Worm (Caenorhabditis elegans): ENCODE measurements around the gene skr-9.

skr-9 gene

DNA sequence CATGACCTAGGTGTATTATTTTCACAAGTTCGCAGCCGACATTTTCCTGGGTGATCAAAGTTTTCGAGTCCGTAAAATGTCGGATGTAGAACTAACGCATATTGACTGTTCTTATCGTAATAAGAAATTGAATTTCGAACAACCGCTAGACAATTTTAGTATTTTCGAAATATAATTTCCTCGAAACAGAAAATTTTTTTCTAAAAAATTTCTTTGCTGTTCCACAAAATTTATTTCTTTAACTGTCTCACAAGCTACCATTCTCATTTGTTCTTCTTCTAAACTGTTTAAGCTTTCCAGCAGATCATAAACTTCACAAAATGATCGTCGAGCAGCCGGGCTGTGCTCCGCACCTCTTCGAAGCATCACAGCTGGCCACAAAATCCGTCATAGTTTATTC is 12.8 kb downstream of the skr-9 start, which contains the start of gene C52D10.3:
Gene C52D10.3 (plus strand): TSS at position 301 of the 400 bp plus-strand sequence.
- TF ChIP-seq cog-1 (tag; optimal IDR thresholded peaks at IDR 0.05) (no peak), tab-1 (GFP tag; IDR thresholded peaks at IDR 0.05) (no peak), ref-1 (GFP tag; conservative IDR thresholded peaks at IDR 0.05) (no peak), med-1 (GFP tag; optimal IDR thresholded peaks at IDR 0.05; ENCODE audit: insufficient read depth) (no peak), klf-2 (GFP tag; conservative IDR thresholded peaks at IDR 0.05) (no peak)

DNA sequence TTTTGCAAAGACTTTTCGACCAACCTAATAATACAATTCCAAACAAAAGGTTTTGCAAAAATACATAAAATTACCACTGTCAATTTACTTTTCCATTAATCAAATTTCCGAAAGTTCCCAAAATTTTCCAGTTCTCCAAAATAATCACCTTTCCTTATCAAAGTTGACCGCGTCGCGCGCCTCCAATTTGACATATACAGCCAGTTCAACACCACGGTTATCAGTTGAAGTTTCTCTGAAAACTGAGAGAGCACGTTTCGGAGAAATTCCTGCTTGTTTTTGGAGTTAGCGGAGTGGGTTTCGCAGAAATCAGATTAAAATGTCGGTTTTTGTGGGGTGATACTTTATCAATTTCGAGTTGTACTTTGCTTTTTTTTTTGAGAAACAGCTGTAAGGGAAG is 15.7 kb downstream of the skr-9 start:
- TF ChIP-seq tab-1 (GFP tag; IDR thresholded peaks at IDR 0.05) = no peak
- no peak for TF ChIP-seq cog-1 (tag; optimal IDR thresholded peaks at IDR 0.05)
- TF ChIP-seq ref-1 (GFP tag; conservative IDR thresholded peaks at IDR 0.05) = no peak
- TF ChIP-seq klf-2 (GFP tag; conservative IDR thresholded peaks at IDR 0.05) = no peak
- no peak for TF ChIP-seq ztf-23 (GFP tag; IDR thresholded peaks at IDR 0.05)
- TF ChIP-seq T22C8.4 (GFP tag; IDR thresholded peaks at IDR 0.05) = no peak
- no peak for TF ChIP-seq flt-1 (GFP tag; IDR thresholded peaks at IDR 0.05)
- no peak for TF ChIP-seq ztf-29 (GFP tag; IDR thresholded peaks at IDR 0.05)
- no peak for TF ChIP-seq med-1 (GFP tag; optimal IDR thresholded peaks at IDR 0.05; ENCODE audit: insufficient read depth)

DNA sequence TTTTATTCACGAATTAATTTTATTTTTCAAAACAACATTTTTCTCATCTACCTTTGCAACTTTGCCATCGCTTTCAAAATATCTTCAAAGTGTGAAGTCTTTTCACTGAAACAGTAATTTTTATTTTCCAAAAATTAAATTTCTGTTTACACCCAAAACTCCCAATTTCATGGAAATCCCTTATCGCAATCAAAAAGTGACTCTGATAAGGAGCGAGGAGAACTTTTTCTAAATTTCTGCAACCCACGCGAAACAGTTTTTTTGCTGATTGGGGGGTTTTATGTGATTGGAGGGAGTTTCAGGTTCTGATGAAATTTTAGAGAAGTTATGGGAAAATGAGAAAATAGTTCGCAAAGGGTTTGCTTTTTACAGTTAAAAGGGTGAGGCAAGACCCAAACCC is 16.2 kb downstream of the skr-9 start:
- TF ChIP-seq med-1 (GFP tag; optimal IDR thresholded peaks at IDR 0.05; ENCODE audit: insufficient read depth) (no peak), ztf-23 (GFP tag; IDR thresholded peaks at IDR 0.05) (no peak), flt-1 (GFP tag; IDR thresholded peaks at IDR 0.05) (no peak)

DNA sequence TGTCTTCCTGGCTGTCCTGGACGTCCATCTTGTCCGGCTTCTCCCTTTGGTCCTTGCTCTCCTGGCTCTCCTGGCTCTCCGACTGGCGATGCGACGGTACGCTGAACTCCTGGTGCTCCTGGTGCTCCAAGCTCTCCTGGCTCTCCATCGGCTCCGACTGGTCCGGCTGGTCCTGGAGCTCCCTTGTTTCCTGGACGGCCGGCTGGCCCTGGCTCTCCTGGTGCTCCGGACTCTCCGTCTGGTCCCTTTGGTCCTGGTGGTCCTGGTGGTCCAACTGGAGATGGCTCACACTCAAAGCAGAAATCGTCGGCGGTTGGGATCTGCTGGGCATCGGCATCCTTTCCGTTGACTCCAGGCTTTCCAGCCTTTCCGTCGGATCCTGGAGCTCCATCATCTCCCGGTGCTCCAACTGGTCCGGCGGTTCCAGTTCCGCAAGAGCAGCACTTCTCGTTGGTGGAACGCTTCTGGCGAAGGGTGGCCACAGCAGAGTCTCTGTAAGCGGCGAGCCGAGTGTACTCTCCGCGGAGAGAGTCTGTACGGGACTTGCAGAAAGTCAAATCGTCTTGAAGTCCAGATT is 19.7 kb downstream of the skr-9 start:
- no peak for TF ChIP-seq ztf-29 (GFP tag; IDR thresholded peaks at IDR 0.05)

DNA sequence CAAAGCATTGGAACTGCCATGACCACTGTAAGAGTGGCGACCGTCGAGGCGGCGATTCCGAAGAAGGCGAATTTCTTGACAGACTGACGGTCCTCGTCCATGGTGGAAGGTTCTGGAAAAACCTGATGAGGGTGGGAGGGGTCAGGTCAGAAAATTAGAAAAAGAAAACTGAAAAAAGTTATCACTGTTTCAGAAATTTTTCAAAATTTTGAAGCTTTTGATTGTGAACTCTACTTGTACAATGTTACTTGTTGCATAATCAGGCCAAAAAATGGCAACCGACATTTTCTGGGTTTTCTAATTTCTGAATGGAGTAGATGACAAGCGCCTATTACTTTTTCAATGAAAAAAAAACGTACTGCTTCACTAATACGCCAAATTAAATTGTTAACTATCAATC is 20.3 kb downstream of the skr-9 start, which contains the start of gene col-138:
Gene col-138 (minus strand): TSS at position 101 of the 400 bp plus-strand sequence.
- TF ChIP-seq ztf-23 (GFP tag; IDR thresholded peaks at IDR 0.05) (no peak), med-1 (GFP tag; optimal IDR thresholded peaks at IDR 0.05; ENCODE audit: insufficient read depth) (no peak), flt-1 (GFP tag; IDR thresholded peaks at IDR 0.05) (no peak), cog-1 (tag; optimal IDR thresholded peaks at IDR 0.05) (no peak)

DNA sequence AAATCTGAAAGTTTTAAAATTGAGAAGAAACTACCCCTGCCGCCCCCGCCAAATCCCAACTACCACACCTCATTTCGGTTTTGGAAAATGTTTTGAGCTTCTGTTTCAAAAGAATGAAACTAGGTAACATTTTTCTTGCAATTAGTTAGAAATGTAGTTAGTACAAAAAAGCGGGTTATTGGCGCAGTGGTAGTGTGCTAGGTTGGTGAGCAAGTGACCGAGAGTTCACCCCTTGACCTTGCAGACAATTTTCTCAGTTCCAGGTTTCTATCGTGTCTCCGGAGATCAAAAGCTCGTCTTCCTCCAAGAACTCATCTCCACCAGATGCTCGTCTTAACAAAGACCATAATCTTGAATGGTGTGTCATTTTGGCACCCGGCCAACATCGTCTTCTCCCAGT is 25.8 kb downstream of the skr-9 start:
- TF ChIP-seq tab-1 (GFP tag; IDR thresholded peaks at IDR 0.05) (no peak), ztf-29 (GFP tag; IDR thresholded peaks at IDR 0.05) (no peak), flt-1 (GFP tag; IDR thresholded peaks at IDR 0.05) (no peak), ref-1 (GFP tag; conservative IDR thresholded peaks at IDR 0.05) (no peak), cog-1 (tag; optimal IDR thresholded peaks at IDR 0.05) (no peak), ztf-23 (GFP tag; IDR thresholded peaks at IDR 0.05) (no peak), med-1 (GFP tag; optimal IDR thresholded peaks at IDR 0.05; ENCODE audit: insufficient read depth) (no peak), klf-2 (GFP tag; conservative IDR thresholded peaks at IDR 0.05) (no peak), T22C8.4 (GFP tag; IDR thresholded peaks at IDR 0.05) (no peak)

DNA sequence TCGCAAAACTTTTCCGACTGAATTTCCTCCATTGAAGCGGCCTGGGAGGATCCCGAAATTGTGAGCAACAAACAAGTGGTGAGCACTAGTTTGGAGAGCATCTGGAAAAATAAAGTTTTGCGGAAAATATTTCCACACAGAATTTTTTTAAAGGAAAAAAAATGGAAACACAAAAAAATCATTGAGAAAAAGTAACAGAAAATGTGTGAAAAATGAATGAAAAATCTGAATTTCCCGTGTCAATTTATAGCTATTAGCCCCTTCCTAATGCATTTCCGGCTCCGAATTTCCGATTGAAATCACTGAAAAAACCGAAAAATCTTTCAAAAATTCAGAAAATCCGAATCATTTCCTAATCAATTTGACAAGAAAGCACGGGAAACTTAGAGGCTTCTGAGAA is 28.4 kb downstream of the skr-9 start, which contains the start of gene flp-17:
Gene flp-17 (minus strand): TSS at position 101 of the 400 bp plus-strand sequence.
- TF ChIP-seq T22C8.4 (GFP tag; IDR thresholded peaks at IDR 0.05) = no peak

DNA sequence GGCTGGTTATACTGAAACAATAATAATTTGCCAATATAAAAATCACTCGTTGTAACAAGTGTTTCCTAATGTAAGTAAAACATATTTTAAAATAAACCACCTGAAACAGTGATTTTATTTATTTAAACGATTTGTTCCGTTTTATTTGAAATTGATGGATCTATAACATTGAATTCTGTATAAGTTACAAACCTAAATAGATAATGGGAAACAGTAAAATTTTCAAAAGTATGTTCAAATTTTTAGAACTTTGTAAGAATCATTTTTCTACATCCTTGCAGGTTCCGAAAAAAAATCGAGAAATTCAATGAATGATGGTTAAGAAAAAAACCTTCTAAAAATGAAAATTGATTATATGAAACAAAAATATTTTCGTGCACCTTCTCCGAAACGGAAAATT is 30.1 kb downstream of the skr-9 start:
- TF ChIP-seq ztf-29 (GFP tag; IDR thresholded peaks at IDR 0.05) (no peak), flt-1 (GFP tag; IDR thresholded peaks at IDR 0.05) (no peak), ztf-23 (GFP tag; IDR thresholded peaks at IDR 0.05) (no peak), T22C8.4 (GFP tag; IDR thresholded peaks at IDR 0.05) (no peak), tab-1 (GFP tag; IDR thresholded peaks at IDR 0.05) (no peak), klf-2 (GFP tag; conservative IDR thresholded peaks at IDR 0.05) (no peak), cog-1 (tag; optimal IDR thresholded peaks at IDR 0.05) (no peak), med-1 (GFP tag; optimal IDR thresholded peaks at IDR 0.05; ENCODE audit: insufficient read depth) (no peak), ref-1 (GFP tag; conservative IDR thresholded peaks at IDR 0.05) (no peak)

DNA sequence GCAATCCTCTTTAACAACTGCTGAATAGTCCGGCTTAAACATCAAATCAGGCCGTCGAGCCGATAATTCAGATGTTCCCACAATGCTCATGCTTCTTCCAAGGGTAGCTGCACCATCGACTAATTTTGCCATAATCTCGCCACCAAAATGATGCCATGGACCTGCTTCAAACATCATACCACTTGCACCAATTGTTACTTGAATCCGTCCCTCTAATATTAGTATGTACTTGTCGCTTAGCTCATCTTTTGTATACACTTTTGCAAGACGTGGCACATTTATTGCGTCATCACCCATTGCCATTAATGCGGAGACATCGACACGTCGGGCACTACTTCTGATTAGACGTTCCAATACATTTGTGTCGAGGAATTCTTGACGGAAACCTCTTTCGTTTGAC is 36.3 kb downstream of the skr-9 start:
- no peak for TF ChIP-seq ref-1 (GFP tag; conservative IDR thresholded peaks at IDR 0.05)
- no peak for TF ChIP-seq ztf-29 (GFP tag; IDR thresholded peaks at IDR 0.05)
- TF ChIP-seq tab-1 (GFP tag; IDR thresholded peaks at IDR 0.05) = no peak
- TF ChIP-seq klf-2 (GFP tag; conservative IDR thresholded peaks at IDR 0.05) = no peak
- TF ChIP-seq flt-1 (GFP tag; IDR thresholded peaks at IDR 0.05) = no peak
- TF ChIP-seq ztf-23 (GFP tag; IDR thresholded peaks at IDR 0.05) = no peak
- TF ChIP-seq med-1 (GFP tag; optimal IDR thresholded peaks at IDR 0.05; ENCODE audit: insufficient read depth) = no peak
- no peak for TF ChIP-seq T22C8.4 (GFP tag; IDR thresholded peaks at IDR 0.05)
- TF ChIP-seq cog-1 (tag; optimal IDR thresholded peaks at IDR 0.05) = no peak

DNA sequence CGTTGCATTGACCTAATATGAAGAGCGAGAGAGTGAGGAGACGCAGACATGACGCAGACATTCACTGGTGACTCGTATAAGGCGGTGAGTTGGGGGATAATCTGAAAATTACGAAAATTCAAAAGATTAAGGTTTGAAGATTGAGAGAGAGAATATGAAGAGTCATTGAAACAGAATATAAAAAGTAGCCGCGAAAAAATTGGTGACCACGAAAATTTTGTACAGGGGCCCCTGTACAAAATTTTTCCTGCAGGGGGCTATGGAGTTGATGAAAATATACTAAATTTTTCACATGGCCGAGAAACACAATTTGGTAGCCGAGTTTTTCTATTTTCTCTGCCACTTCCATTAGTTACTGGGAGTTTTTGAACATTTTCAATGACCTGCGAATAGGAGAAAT is 43.4 kb downstream of the skr-9 start, which contains the start of gene cnnm-1:
Gene cnnm-1 (minus strand): TSS at position 101 of the 400 bp plus-strand sequence.
- TF ChIP-seq ztf-29 (GFP tag; IDR thresholded peaks at IDR 0.05) = no peak
- TF ChIP-seq T22C8.4 (GFP tag; IDR thresholded peaks at IDR 0.05) = no peak
- TF ChIP-seq klf-2 (GFP tag; conservative IDR thresholded peaks at IDR 0.05) = no peak
- no peak for TF ChIP-seq ztf-23 (GFP tag; IDR thresholded peaks at IDR 0.05)
- TF ChIP-seq med-1 (GFP tag; optimal IDR thresholded peaks at IDR 0.05; ENCODE audit: insufficient read depth) = no peak
- TF ChIP-seq cog-1 (tag; optimal IDR thresholded peaks at IDR 0.05) = no peak
- no peak for TF ChIP-seq ref-1 (GFP tag; conservative IDR thresholded peaks at IDR 0.05)
- no peak for TF ChIP-seq tab-1 (GFP tag; IDR thresholded peaks at IDR 0.05)
- TF ChIP-seq flt-1 (GFP tag; IDR thresholded peaks at IDR 0.05) = no peak

DNA sequence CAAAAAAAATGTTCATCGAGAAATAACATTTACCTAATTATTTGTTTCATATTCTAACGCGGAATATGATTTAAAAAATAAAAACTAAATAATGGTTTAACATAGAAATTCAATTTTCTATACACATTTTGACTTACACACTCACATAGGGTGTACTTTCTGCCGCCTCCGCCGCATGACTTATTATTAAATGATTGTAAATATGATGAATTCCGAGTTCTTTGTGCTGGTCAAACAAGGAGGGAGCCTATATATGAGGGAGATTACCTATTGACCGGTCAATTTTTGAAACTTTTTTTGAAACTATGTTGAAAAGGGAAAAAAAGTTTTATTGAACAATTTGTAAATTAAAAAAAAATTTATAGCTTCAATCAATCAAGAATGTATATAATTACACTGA is 44.5 kb downstream of the skr-9 start:
- TF ChIP-seq ztf-23 (GFP tag; IDR thresholded peaks at IDR 0.05) (no peak), med-1 (GFP tag; optimal IDR thresholded peaks at IDR 0.05; ENCODE audit: insufficient read depth) (no peak), tab-1 (GFP tag; IDR thresholded peaks at IDR 0.05) (no peak), klf-2 (GFP tag; conservative IDR thresholded peaks at IDR 0.05) (no peak), ztf-29 (GFP tag; IDR thresholded peaks at IDR 0.05) (no peak), flt-1 (GFP tag; IDR thresholded peaks at IDR 0.05) (no peak), cog-1 (tag; optimal IDR thresholded peaks at IDR 0.05) (no peak), T22C8.4 (GFP tag; IDR thresholded peaks at IDR 0.05) (no peak)
